Worm (Caenorhabditis elegans): ENCODE results near the gene F09F7.6.

- TF ChIP-seq klf-2 (GFP tag; conservative IDR thresholded peaks at IDR 0.05) (no peak), ztf-23 (GFP tag; IDR thresholded peaks at IDR 0.05) (no peak), ref-1 (GFP tag; conservative IDR thresholded peaks at IDR 0.05) (no peak), ztf-29 (GFP tag; IDR thresholded peaks at IDR 0.05) (no peak), cog-1 (tag; optimal IDR thresholded peaks at IDR 0.05) (no peak), med-1 (GFP tag; optimal IDR thresholded peaks at IDR 0.05; ENCODE audit: insufficient read depth) (no peak)
Observed at ce11 chrIII:5504725-5505473, 47.0 kb downstream of the F09F7.6 start.

Data from whole organism, midembryonic.